Worm (Caenorhabditis elegans) whole organism, young adult: ENCODE data around the gene glb-23.

Source experiments
- B0336.3 ChIP-seq: fragments of 200-800 bp; sonication (Bioruptor generic); IDR thresholded peaks from 2 replicates; pipeline ENCODE4 v1.3.6; 2022; ENCODE audit warnings: missing genetic modification characterization, missing compliant biosample characterization
- D2030.7 ChIP-seq: fragments of 200-800 bp; sonication (Bioruptor generic); IDR thresholded peaks from 2 replicates; pipeline ENCODE4 v1.3.6; 2022; ENCODE audit warnings: missing genetic modification reagents, missing genetic modification characterization, missing compliant biosample characterization
- T07F8.4 ChIP-seq: sonication (generic microtip); optimal IDR thresholded peaks from 2 replicates; lab custom pipeline; 2016; ENCODE audit warnings: mild to moderate bottlenecking, missing genetic modification characterization, moderate library complexity, missing compliant biosample characterization
- T26A5.8 ChIP-seq: sonication (generic microtip); optimal IDR thresholded peaks from 2 replicates; lab custom pipeline; 2016; ENCODE audit warnings: missing genetic modification characterization, missing compliant biosample characterization
- Y53F4B.3 ChIP-seq: fragments of 200-800 bp; sonication (Bioruptor generic); IDR thresholded peaks from 2 replicates; pipeline ENCODE4 v1.3.6; 2022; ENCODE audit warnings: missing genetic modification reagents, missing genetic modification characterization, missing compliant biosample characterization
- Y53G8AR.9 ChIP-seq: fragments of 200-800 bp; sonication (Bioruptor generic); conservative IDR thresholded peaks from 2 replicates; pipeline ENCODE4 v1.3.6; 2022; ENCODE audit warnings: missing genetic modification reagents, missing genetic modification characterization, missing compliant biosample characterization
- Y56A3A.18 ChIP-seq: fragments of 200-800 bp; sonication (Bioruptor generic); IDR thresholded peaks from 2 replicates; pipeline ENCODE4 v1.3.6; 2022; ENCODE audit warnings: missing genetic modification reagents, missing genetic modification characterization, missing compliant biosample characterization
- aptf-2 ChIP-seq: fragments of 200-800 bp; sonication (Bioruptor generic); conservative IDR thresholded peaks from 2 replicates; pipeline ENCODE4 v1.3.6; 2022; ENCODE audit warnings: missing genetic modification reagents, missing genetic modification characterization, missing compliant biosample characterization
- aptf-3 ChIP-seq: fragments of 200-800 bp; sonication (Bioruptor generic); IDR thresholded peaks from 2 replicates; pipeline ENCODE4 v1.3.6; 2022; ENCODE audit warnings: missing genetic modification characterization, missing compliant biosample characterization
- athp-1 ChIP-seq: sonication (generic microtip); optimal IDR thresholded peaks from 2 replicates; lab custom pipeline; 2017; ENCODE audit warnings: mild to moderate bottlenecking, missing genetic modification characterization, missing compliant biosample characterization
- attf-5 ChIP-seq: fragments of 200-800 bp; sonication (Bioruptor generic); optimal IDR thresholded peaks from 2 replicates; lab custom pipeline; 2018; ENCODE audit warnings: mild to moderate bottlenecking, missing genetic modification characterization, missing compliant biosample characterization
- attf-6 ChIP-seq: fragments of 200-800 bp; sonication (Bioruptor generic); IDR thresholded peaks from 2 replicates; pipeline ENCODE4 v1.3.6; 2022; ENCODE audit warnings: missing genetic modification reagents, missing genetic modification characterization, missing compliant biosample characterization
- ceh-100 ChIP-seq: fragments of 200-800 bp; sonication (Bioruptor generic); IDR thresholded peaks from 2 replicates; pipeline ENCODE4 v1.3.6; 2022; ENCODE audit warnings: missing genetic modification reagents, missing genetic modification characterization, missing compliant biosample characterization
- ceh-27 ChIP-seq: fragments of 200-800 bp; sonication (Bioruptor generic); optimal IDR thresholded peaks from 2 replicates; lab custom pipeline; 2018; ENCODE audit warnings: mild to moderate bottlenecking, missing genetic modification characterization, moderate library complexity, missing compliant biosample characterization
- ceh-58 ChIP-seq: fragments of 200-800 bp; sonication (Bioruptor generic); IDR thresholded peaks from 2 replicates; pipeline ENCODE4 v1.3.6; 2022; ENCODE audit warnings: missing genetic modification characterization, missing compliant biosample characterization
- ceh-91 ChIP-seq: fragments of 200-800 bp; sonication (Bioruptor generic); IDR thresholded peaks from 2 replicates; pipeline ENCODE4 v1.3.6; 2022; ENCODE audit warnings: missing genetic modification reagents, missing genetic modification characterization, missing compliant biosample characterization
- egrh-3 ChIP-seq: fragments of 200-800 bp; sonication (Bioruptor generic); IDR thresholded peaks from 2 replicates; pipeline ENCODE4 v1.3.6; 2022; ENCODE audit warnings: missing genetic modification reagents, missing genetic modification characterization, missing compliant biosample characterization
- him-1 ChIP-seq: sonication (generic microtip); optimal IDR thresholded peaks from 2 replicates; lab custom pipeline; 2016; ENCODE audit warnings: missing genotype, missing genetic modification reagents, missing genetic modification characterization, missing compliant biosample characterization
- hlh-26 ChIP-seq: fragments of 200-800 bp; sonication (Bioruptor generic); conservative IDR thresholded peaks from 2 replicates; pipeline ENCODE4 v1.3.6; 2022; ENCODE audit warnings: missing genetic modification reagents, missing genetic modification characterization, missing compliant biosample characterization
- hmg-20 ChIP-seq: fragments of 200-800 bp; sonication (Bioruptor generic); IDR thresholded peaks from 2 replicates; pipeline ENCODE4 v1.3.6; 2022; ENCODE audit warnings: missing genetic modification reagents, missing genetic modification characterization, missing compliant biosample characterization
- hsf-1 ChIP-seq: fragments of 200-800 bp; sonication (Bioruptor generic); IDR thresholded peaks from 2 replicates; pipeline ENCODE4 v1.3.6; 2022; ENCODE audit warnings: missing genetic modification reagents, missing genetic modification characterization, missing compliant biosample characterization
- lin-26 ChIP-seq: fragments of 200-800 bp; sonication (Bioruptor generic); IDR thresholded peaks from 2 replicates; pipeline ENCODE4 v1.3.6; 2022; ENCODE audit warnings: missing genetic modification reagents, missing genetic modification characterization, missing compliant biosample characterization
- madf-6 ChIP-seq: fragments of 200-800 bp; sonication (Bioruptor generic); IDR thresholded peaks from 2 replicates; pipeline ENCODE4 v1.3.6; 2022; ENCODE audit warnings: missing genetic modification reagents, missing genetic modification characterization, missing compliant biosample characterization
- madf-8 ChIP-seq: fragments of 200-800 bp; sonication (Bioruptor generic); conservative IDR thresholded peaks from 2 replicates; pipeline ENCODE4 v1.3.6; 2022; ENCODE audit warnings: missing genetic modification reagents, missing genetic modification characterization, missing compliant biosample characterization
- mes-4 ChIP-seq: sonication (generic microtip); optimal IDR thresholded peaks from 2 replicates; lab custom pipeline; 2016; ENCODE audit warnings: missing genotype, missing genetic modification characterization, missing compliant biosample characterization
- mxl-1 ChIP-seq: sonication (generic microtip); optimal IDR thresholded peaks from 2 replicates; lab custom pipeline; 2016; ENCODE audit warnings: missing genetic modification characterization, missing compliant biosample characterization
- nhr-179 ChIP-seq: sonication (generic microtip); optimal IDR thresholded peaks from 2 replicates; lab custom pipeline; 2016; ENCODE audit warnings: mild to moderate bottlenecking, missing genetic modification characterization, missing compliant biosample characterization
- nhr-80 ChIP-seq: sonication (generic microtip); optimal IDR thresholded peaks from 2 replicates; lab custom pipeline; 2016; ENCODE audit warnings: missing genetic modification characterization, missing compliant biosample characterization
- pbrm-1 ChIP-seq: fragments of 200-800 bp; sonication (Bioruptor generic); IDR thresholded peaks from 2 replicates; pipeline ENCODE4 v1.3.6; 2022; ENCODE audit warnings: missing genetic modification reagents, missing genetic modification characterization, missing compliant biosample characterization
- pha-4 ChIP-seq: fragments of 150-350 bp; sonication (generic microtip); optimal IDR thresholded peaks from 2 replicates; lab custom pipeline; 2014; ENCODE audit warnings: missing biosample characterization, missing genetic modification reagents, missing genetic modification characterization
- rec-8 ChIP-seq, 2 experiments: sonication (generic microtip); optimal IDR thresholded peaks; 2 replicates each; lab custom pipeline; 2016; ENCODE audit warnings: mild to moderate bottlenecking in 2 of 2, missing genetic modification characterization in 2 of 2, missing genetic modification reagents in 2 of 2, missing genotype in 2 of 2, missing biosample characterization in 1 of 2, missing compliant biosample characterization in 1 of 2, moderate library complexity in 1 of 2
- rpc-1 ChIP-seq, 2 experiments: fragments of 150-350 bp in 1 of 2; sonication (generic microtip) in 1 of 2; optimal IDR thresholded peaks; 2 replicates each; lab custom pipeline; 2014 to 2018; ENCODE audit warnings: missing biosample characterization in 1 of 2, missing genetic modification characterization in 1 of 2, missing genetic modification reagents in 1 of 2, missing genotype in 1 of 2
- sdz-38 ChIP-seq: sonication (generic microtip); optimal IDR thresholded peaks from 2 replicates; lab custom pipeline; 2016; ENCODE audit warnings: missing genotype, missing genetic modification characterization, missing compliant biosample characterization
- sea-2 ChIP-seq: fragments of 200-800 bp; sonication (Bioruptor generic); IDR thresholded peaks from 2 replicates; pipeline ENCODE4 v1.3.6; 2022; ENCODE audit warnings: missing genetic modification characterization, missing compliant biosample characterization
- snpc-1.1 ChIP-seq: sonication (generic microtip); optimal IDR thresholded peaks from 2 replicates; lab custom pipeline; 2017; ENCODE audit warnings: missing genetic modification characterization, mild to moderate bottlenecking, missing compliant biosample characterization, antibody characterized with exemption, moderate library complexity, missing genotype, missing genetic modification reagents; ENCODE audit not compliant: insufficient read depth
- snpc-1.3 ChIP-seq: sonication (generic microtip); optimal IDR thresholded peaks from 2 replicates; lab custom pipeline; 2017; ENCODE audit warnings: missing genetic modification characterization, mild to moderate bottlenecking, missing compliant biosample characterization, antibody characterized with exemption, moderate library complexity, missing genotype, missing genetic modification reagents; ENCODE audit not compliant: insufficient read depth
- snpc-4 ChIP-seq, 5 experiments: fragments of 150-350 bp in 1 of 5; sonication (generic microtip) in 4 of 5; optimal IDR thresholded peaks; 2 replicates each; lab custom pipeline; 2014 to 2018; ENCODE audit warnings: missing genetic modification characterization in 5 of 5, missing biosample characterization in 3 of 5, antibody characterized with exemption in 2 of 5, mild to moderate bottlenecking in 2 of 5, missing compliant biosample characterization in 2 of 5, missing genotype in 2 of 5, moderate library complexity in 2 of 5, missing genetic modification reagents in 1 of 5
- sptf-2 ChIP-seq: fragments of 200-800 bp; sonication (Bioruptor generic); optimal IDR thresholded peaks from 2 replicates; lab custom pipeline; 2018; ENCODE audit warnings: mild to moderate bottlenecking, missing genetic modification characterization, missing compliant biosample characterization
- tbp1 ChIP-seq: fragments of 200-800 bp; sonication (Bioruptor generic); optimal IDR thresholded peaks from 2 replicates; lab custom pipeline; 2018; ENCODE audit warnings: mild to moderate bottlenecking, missing genetic modification characterization, missing compliant biosample characterization
- unc-62 ChIP-seq: fragments of 150-350 bp; optimal IDR thresholded peaks from 2 replicates; lab custom pipeline; 2014; ENCODE audit warnings: missing biosample characterization, missing genetic modification reagents, missing genetic modification characterization
- xnd-1 ChIP-seq: sonication (generic microtip); optimal IDR thresholded peaks from 2 replicates; lab custom pipeline; 2016; ENCODE audit warnings: missing genotype, missing genetic modification reagents, missing genetic modification characterization, missing compliant biosample characterization
- ztf-28 ChIP-seq: fragments of 200-800 bp; sonication (Bioruptor generic); IDR thresholded peaks from 2 replicates; pipeline ENCODE4 v1.3.6; 2022; ENCODE audit warnings: missing genetic modification reagents, missing genetic modification characterization, missing compliant biosample characterization
- ztf-3 ChIP-seq: fragments of 200-800 bp; sonication (Bioruptor generic); optimal IDR thresholded peaks from 2 replicates; lab custom pipeline; 2018; ENCODE audit warnings: mild to moderate bottlenecking, missing genetic modification characterization, missing compliant biosample characterization

The glb-23 gene

ce11 chrIV:7222088-7222487 is 2.8 kb upstream of the glb-23 start:
- TF ChIP-seq ztf-28 (GFP tag; lab: Robert Waterston, UW), result no peak
- no peak for TF ChIP-seq egrh-3 (GFP tag; lab: Robert Waterston, UW)
- no peak for TF ChIP-seq T26A5.8 (tag; lab: Kevin White, UChicago)
- TF ChIP-seq snpc-4 (GFP tag; optimal IDR thresholded peaks at IDR 0.05; lab: Kevin White, UChicago), result no peak
- TF ChIP-seq snpc-4 (tag; optimal IDR thresholded peaks at IDR 0.05; lab: Kevin White, UChicago), result no peak
- TF ChIP-seq xnd-1 (tag; lab: Kevin White, UChicago), result no peak
- no peak for TF ChIP-seq hsf-1 (GFP tag; lab: Robert Waterston, UW)
- TF ChIP-seq lin-26 (GFP tag; lab: Robert Waterston, UW), result no peak
- no peak for TF ChIP-seq Y53F4B.3
- TF ChIP-seq snpc-1.3 (tag; lab: Kevin White, UChicago), result no peak
- TF ChIP-seq rpc-1 (optimal IDR thresholded peaks at IDR 0.05; lab: Kevin White, UChicago), result no peak
- TF ChIP-seq rpc-1 (tag; optimal IDR thresholded peaks at IDR 0.05; lab: Kevin White, UChicago), result no peak
- no peak for TF ChIP-seq hmg-20 (GFP tag; lab: Robert Waterston, UW)
- no peak for TF ChIP-seq tbp1 (GFP tag; lab: Kevin White, UChicago)
- TF ChIP-seq aptf-2 (GFP tag; lab: Robert Waterston, UW), result no peak
- no peak for TF ChIP-seq Y53G8AR.9 (GFP tag; lab: Robert Waterston, UW)

- no peak for TF ChIP-seq him-1 (tag; lab: Kevin White, UChicago)
- TF ChIP-seq mxl-1 (tag; lab: Kevin White, UChicago), result no peak
- TF ChIP-seq ceh-58, result no peak
- TF ChIP-seq pbrm-1 (GFP tag; lab: Robert Waterston, UW), result no peak
- TF ChIP-seq sptf-2 (GFP tag; lab: Kevin White, UChicago), result no peak
- no peak for TF ChIP-seq Y53F4B.3
- TF ChIP-seq ztf-28 (GFP tag; lab: Robert Waterston, UW), result no peak
- TF ChIP-seq T07F8.4, result no peak
- no peak for TF ChIP-seq aptf-3 (GFP tag; lab: Robert Waterston, UW)
- no peak for TF ChIP-seq attf-6 (GFP tag; lab: Robert Waterston, UW)
- no peak for TF ChIP-seq mes-4 (tag; lab: Kevin White, UChicago)
Measured at ce11 chrIV:7216210-7216609, 3.1 kb downstream of the glb-23 start.

- TF ChIP-seq nhr-179 (tag; lab: Kevin White, UChicago) (no peak), sdz-38 (tag; lab: Kevin White, UChicago) (no peak), snpc-4 (GFP tag; optimal IDR thresholded peaks at IDR 0.05; lab: Kevin White, UChicago) (no peak), snpc-4 (tag; optimal IDR thresholded peaks at IDR 0.05; lab: Kevin White, UChicago) (no peak), rec-8 (tag; optimal IDR thresholded peaks at IDR 0.05; lab: Kevin White, UChicago) (no peak), nhr-80 (peak; percentile 37), ceh-27 (GFP tag; lab: Kevin White, UChicago) (no peak), Y56A3A.18 (GFP tag; lab: Robert Waterston, UW) (no peak), T07F8.4 (no peak)
- TF ChIP-seq, all 124 proteins: peak for 1
Measured at ce11 chrIV:7212769-7213168, 6.5 kb downstream of the glb-23 start.

DNA sequence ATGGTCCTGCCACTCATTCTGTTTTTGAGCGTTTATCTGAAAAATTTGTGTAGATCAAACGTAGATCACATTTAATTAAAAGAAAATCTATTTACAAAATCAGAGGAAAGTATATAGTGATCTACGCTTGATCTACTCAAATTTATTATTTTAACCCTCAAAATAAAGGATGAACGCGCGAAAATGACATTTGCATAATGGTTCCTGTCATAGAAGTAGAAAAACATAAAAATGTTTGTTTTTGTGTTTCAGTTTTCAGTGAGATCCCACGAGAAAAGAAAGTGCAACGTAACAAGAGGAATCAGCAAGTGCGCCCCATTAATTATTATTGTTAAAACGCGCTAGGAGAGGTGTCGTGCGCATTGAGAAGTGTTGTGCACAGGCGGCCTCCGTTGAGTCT is 8.0 kb downstream of the glb-23 start:
- TF ChIP-seq snpc-1.1 (tag; lab: Kevin White, UChicago), result no peak
- TF ChIP-seq pha-4, result no peak
- TF ChIP-seq B0336.3 (GFP tag; lab: Robert Waterston, UW), result no peak
- TF ChIP-seq ceh-58, result no peak
- TF ChIP-seq madf-8 (GFP tag; lab: Robert Waterston, UW), result peak; percentile 67
- TF ChIP-seq athp-1, result no peak
- no peak for TF ChIP-seq him-1 (tag; lab: Kevin White, UChicago)
- TF ChIP-seq ceh-100, result no peak
- TF ChIP-seq ztf-3, result no peak
- TF ChIP-seq madf-6, result peak; percentile 90
- no peak for TF ChIP-seq sea-2 (GFP tag; lab: Robert Waterston, UW)
- no peak for TF ChIP-seq hlh-26
- 0 out of 2 replicates have a peak, but pooled peaks have one; percentile 16 for TF ChIP-seq ceh-91
- no peak for TF ChIP-seq attf-5
- TF ChIP-seq D2030.7, result no peak; the same call in 1 of the 2 replicates
- no peak for TF ChIP-seq rpc-1 (optimal IDR thresholded peaks at IDR 0.05; lab: Kevin White, UChicago)
- no peak for TF ChIP-seq rpc-1 (tag; optimal IDR thresholded peaks at IDR 0.05; lab: Kevin White, UChicago)
- TF ChIP-seq hmg-20 (GFP tag; lab: Robert Waterston, UW), result no peak
- TF ChIP-seq unc-62, result no peak
